Worm (Caenorhabditis elegans) whole organism, early embryonic: Measurements from ENCODE around the gene clec-63.

Source experiments
- ama-1 ChIP-seq: fragments of 150-350 bp; optimal IDR thresholded peaks from 2 replicates; lab custom pipeline; 2014
- flt-1 ChIP-seq: fragments of 200-800 bp; sonication (Bioruptor generic); IDR thresholded peaks from 2 replicates; pipeline ENCODE4 v1.3.6; 2022; ENCODE audit warnings: missing genetic modification characterization, missing compliant biosample characterization
- pes-1 ChIP-seq: fragments of 200-800 bp; sonication (Bioruptor generic); IDR thresholded peaks from 2 replicates; pipeline ENCODE4 v1.3.6; 2022; ENCODE audit warnings: missing genetic modification reagents, missing genetic modification characterization, missing compliant biosample characterization

- TF ChIP-seq ama-1 (lab: Kevin White, UChicago): no peak
- TF ChIP-seq pes-1 (GFP tag; lab: Robert Waterston, UW): no peak
- no peak for TF ChIP-seq flt-1 (GFP tag; lab: Robert Waterston, UW)
Measured at ce11 chrII:12935259-12935658, 39.8 kb downstream of the clec-63 start, which contains the start of gene lips-9.
